Fruit fly (Drosophila melanogaster): ENCODE results near the gene CG34408.

Gene CG34408

DNA sequence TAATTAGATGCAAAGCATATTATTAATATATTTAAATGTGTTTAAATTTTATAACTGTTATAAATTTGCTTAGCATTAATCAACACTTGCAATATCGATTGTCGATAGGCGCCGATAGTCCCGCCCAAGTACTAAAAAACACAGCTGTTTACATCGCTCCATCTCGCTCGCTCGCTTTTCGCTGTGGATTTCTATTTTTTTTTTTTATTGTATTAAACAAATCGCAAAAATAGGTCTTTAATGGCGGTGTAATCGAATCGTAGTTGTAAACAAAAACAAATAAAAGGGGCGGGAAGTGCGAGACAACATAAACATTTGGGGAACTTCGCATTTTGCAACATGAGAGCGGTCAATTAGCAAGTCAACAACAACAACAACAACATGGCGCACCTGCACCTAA, at the start of gene CG34408:
TSS of gene CG34408 (plus strand) at position 156 of the 400 bp plus-strand sequence.
- no peak for TF ChIP-seq h (optimal IDR thresholded peaks at IDR 0.05)
- no peak for TF ChIP-seq insv (optimal IDR thresholded peaks at IDR 0.05)
- no peak for TF ChIP-seq Sin3A (optimal IDR thresholded peaks at IDR 0.05)
- TF ChIP-seq Myc (optimal IDR thresholded peaks at IDR 0.05): no peak
- TF ChIP-seq psq (optimal IDR thresholded peaks at IDR 0.05): no peak

DNA sequence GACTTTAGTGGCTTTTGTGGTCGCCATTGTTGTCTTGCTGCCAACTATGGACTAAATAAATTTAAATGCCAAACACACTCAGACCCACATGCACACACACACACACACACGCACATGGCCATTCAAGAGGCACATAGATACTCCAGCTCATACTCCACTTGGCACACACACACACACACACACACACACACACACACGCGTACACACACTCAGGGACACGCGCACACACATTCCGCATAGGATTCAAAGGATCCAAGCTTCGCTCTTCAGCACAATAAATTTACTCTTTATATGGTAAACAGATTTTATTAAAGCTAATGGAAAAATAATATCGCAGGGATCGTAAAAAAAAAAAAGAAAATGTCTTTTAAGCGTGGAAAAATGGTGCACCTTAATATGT, 37.0 kb upstream of the CG34408 start:
- TF ChIP-seq Sin3A (optimal IDR thresholded peaks at IDR 0.05) (no peak), psq (optimal IDR thresholded peaks at IDR 0.05) (no peak), Myc (optimal IDR thresholded peaks at IDR 0.05) (no peak), ttk (optimal IDR thresholded peaks at IDR 0.05) (no peak), h (optimal IDR thresholded peaks at IDR 0.05) (no peak), insv (optimal IDR thresholded peaks at IDR 0.05) (no peak)

DNA sequence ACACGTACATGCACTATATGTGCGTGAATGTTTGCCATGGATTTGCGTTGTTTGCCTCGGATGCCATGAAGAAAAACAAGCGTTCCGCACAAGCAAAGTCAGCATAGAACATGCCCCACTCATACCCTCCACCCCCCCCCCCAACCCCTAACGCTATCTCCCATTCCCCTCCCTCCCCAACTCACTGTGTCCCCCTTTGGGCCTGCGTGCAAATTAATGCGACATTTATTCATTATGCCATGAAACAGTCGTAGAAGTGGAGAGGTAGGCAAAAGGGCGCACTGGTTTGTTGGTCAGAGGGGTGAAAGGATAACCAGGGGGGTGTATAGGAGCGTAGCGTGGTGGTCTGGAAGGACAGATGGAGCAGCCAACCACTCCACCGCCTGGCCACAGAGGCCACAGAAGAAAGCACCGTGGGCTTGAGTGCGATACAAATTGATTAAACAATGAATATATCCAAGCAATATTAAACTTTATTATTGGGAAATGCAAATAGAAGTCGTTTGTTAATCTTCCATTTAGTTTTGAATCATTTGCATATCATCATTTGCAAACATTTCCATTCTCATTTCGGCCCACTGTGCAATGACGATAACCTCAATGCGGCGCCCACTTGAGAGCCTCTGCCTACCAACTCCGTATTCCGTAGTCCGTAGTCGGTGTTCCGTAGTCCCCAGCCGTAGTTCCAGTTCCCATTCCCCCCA, 35.4 kb upstream of the CG34408 start:
- TF ChIP-seq Myc (optimal IDR thresholded peaks at IDR 0.05): no peak
- TF ChIP-seq ttk (optimal IDR thresholded peaks at IDR 0.05): no peak
- TF ChIP-seq Sin3A (optimal IDR thresholded peaks at IDR 0.05): no peak
- TF ChIP-seq h (optimal IDR thresholded peaks at IDR 0.05): no peak
- no peak for TF ChIP-seq psq (optimal IDR thresholded peaks at IDR 0.05)
- TF ChIP-seq insv (optimal IDR thresholded peaks at IDR 0.05): no peak

DNA sequence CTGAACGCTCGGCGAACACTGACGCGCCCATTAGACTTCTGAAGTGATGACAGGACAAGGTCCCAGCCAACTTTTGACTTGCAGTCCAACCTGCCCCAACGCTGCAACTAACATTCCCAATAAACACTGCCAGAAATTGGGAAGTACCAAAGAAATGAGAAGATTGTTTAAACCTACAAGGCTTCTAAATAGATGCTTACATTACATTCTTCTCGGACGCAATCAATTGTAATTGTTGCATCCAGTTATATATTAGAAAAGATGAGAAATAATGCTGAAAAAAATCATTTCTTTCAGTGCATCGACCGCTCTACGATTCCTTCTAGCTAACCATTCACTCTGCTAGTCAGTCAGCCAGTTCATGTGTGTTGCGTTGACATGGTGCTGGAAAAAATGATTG, 17.3 kb upstream of the CG34408 start:
- TF ChIP-seq Sin3A (optimal IDR thresholded peaks at IDR 0.05) (no peak), Myc (optimal IDR thresholded peaks at IDR 0.05) (no peak), insv (optimal IDR thresholded peaks at IDR 0.05) (no peak), h (optimal IDR thresholded peaks at IDR 0.05) (no peak)

DNA sequence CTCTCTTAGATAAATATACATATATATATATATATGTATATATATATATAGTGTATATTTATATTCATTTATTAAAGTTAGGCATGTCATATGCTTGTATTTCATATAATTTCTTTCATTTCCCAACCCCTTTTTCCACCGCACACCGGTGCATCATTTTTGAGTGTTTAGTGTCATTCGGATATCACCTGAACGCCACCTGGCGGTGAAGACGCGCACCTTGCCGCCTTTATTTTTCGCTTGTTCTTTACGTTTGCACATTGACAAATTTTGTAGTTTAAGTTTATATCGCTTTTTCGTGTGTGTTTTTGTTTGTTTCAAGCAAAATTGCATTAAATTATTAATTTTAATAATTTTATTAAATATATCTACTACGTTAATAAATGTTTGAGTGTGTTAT, 13.8 kb upstream of the CG34408 start:
- TF ChIP-seq insv (optimal IDR thresholded peaks at IDR 0.05) (no peak), psq (optimal IDR thresholded peaks at IDR 0.05) (no peak), Myc (optimal IDR thresholded peaks at IDR 0.05) (no peak), h (optimal IDR thresholded peaks at IDR 0.05) (no peak), Sin3A (optimal IDR thresholded peaks at IDR 0.05) (no peak), ttk (optimal IDR thresholded peaks at IDR 0.05) (no peak)

DNA sequence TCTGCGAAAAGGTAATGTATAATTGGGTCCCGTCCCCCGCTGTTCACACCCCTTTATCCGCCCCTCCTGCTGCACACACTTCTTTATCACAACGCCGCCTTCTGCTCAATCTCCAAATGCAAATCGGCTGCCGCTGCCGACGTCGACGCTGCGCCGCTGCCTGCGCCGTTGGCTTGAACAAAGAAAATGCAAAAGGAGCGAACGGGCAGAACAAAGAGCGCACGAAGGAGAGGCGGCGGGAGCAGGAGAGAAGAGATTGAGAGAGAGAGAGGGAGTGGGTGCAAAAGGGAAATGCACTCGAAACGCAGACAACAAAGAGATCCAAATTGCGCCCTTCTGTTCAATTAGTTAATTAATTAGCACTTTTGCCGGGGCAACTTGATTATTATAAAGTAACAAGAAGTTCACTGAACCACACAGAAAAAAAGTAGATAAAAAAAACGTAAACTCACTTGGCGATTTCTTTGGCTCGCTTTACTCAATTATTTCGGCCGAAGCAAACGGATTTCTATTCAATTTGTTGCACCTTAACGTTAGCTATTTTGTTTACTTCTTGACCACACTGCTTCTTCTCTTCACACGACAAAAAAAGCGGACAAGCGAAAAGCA, 10.2 kb upstream of the CG34408 start:
- TF ChIP-seq Myc (optimal IDR thresholded peaks at IDR 0.05): no peak
- TF ChIP-seq h (optimal IDR thresholded peaks at IDR 0.05): no peak
- TF ChIP-seq ttk (optimal IDR thresholded peaks at IDR 0.05): no peak
- TF ChIP-seq psq (optimal IDR thresholded peaks at IDR 0.05): no peak
- TF ChIP-seq Sin3A (optimal IDR thresholded peaks at IDR 0.05): no peak

DNA sequence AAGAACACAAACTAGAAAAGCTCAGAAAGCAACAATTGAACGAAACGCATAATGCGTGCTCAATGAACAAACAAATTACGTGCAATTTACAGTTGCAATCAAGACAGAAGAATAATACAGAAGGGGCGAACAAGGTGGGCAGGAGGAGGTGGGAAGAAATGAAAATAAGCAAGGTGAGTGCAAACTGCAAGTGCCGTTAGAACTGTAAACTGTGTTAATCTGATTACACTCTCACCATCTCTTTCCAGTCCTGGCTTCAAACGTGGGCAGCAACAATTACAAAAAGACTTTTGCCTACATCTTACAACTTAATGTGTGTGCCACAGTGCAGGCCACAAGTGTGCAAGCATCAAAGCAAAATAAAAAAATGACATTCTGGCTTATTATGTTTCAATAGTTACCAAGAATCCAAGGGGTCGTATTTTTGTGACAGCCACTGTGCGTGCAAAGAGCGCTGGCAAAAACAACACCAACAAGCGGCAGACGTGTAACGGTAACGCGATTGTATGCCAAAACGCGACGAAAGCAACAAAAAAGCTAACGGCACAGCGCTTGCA, 9.5 kb upstream of the CG34408 start:
- TF ChIP-seq psq (optimal IDR thresholded peaks at IDR 0.05) (no peak), insv (optimal IDR thresholded peaks at IDR 0.05) (no peak), Myc (optimal IDR thresholded peaks at IDR 0.05) (no peak), Sin3A (optimal IDR thresholded peaks at IDR 0.05) (no peak), h (optimal IDR thresholded peaks at IDR 0.05) (no peak), ttk (optimal IDR thresholded peaks at IDR 0.05) (no peak)

DNA sequence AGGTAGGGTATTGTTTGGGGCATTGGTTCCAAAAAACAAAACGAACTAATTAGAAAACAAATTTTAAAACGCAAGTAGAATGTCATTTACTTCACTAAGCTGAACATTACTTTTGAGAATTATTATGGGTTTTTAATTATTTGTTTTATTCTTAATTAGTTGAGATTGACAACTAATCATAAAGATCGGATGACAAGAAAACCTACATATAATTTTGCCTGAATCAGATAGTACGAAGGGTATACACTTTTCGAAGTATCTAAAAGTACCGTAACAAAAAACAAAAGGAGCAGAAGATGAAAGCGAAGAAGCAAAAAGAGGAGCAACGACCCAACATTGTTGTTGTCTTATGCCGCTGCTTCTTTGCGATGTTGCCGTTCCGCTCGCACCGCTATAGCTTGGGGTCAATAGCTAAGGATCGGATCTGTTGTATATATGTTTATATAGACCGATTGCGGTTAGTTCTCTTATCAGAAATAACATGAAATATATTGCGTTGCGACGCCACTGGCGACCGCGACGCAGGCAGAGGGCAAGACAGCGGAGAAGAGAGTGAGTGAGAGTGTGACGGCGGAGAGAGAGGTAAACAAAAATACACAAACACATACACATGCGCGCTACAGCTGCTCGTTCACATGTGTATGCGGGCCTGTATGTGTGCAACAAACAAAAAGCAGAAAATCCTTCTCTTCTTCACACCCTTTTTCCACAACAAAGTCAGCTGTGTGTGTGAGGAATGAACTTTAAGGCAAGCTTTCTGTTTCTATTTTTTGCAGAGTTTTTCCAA, 8.6 kb upstream of the CG34408 start:
- TF ChIP-seq Myc (optimal IDR thresholded peaks at IDR 0.05): no peak
- TF ChIP-seq insv (optimal IDR thresholded peaks at IDR 0.05): no peak
- no peak for TF ChIP-seq psq (optimal IDR thresholded peaks at IDR 0.05)
- TF ChIP-seq Sin3A (optimal IDR thresholded peaks at IDR 0.05): no peak
- TF ChIP-seq h (optimal IDR thresholded peaks at IDR 0.05): no peak
- no peak for TF ChIP-seq ttk (optimal IDR thresholded peaks at IDR 0.05)

DNA sequence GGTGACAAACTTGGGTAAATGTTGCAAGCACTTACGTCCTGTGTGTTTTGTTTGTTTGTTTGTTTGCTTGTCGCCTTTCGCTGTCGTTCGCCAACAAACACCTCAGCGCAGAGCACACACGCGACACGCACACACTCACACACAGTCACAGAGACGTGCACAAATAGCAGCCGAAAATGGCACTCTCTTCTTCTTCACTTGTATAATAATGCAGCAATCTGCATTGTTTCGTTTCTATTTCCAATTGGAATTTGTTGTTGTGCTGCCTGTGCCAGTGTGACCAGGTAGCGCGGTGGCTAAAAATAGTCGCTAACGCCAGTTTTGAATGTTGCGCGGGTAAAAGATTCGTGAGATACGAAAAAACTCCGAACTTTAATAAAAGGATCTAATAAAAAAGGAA, 7.8 kb upstream of the CG34408 start, which contains the start of gene Ypel:
TSS of gene Ypel (minus strand) at position 257 of the 400 bp plus-strand sequence.
- TF ChIP-seq insv (optimal IDR thresholded peaks at IDR 0.05): no peak
- TF ChIP-seq Sin3A (optimal IDR thresholded peaks at IDR 0.05): no peak
- TF ChIP-seq psq (optimal IDR thresholded peaks at IDR 0.05): no peak
- no peak for TF ChIP-seq h (optimal IDR thresholded peaks at IDR 0.05)
- no peak for TF ChIP-seq ttk (optimal IDR thresholded peaks at IDR 0.05)
- TF ChIP-seq Myc (optimal IDR thresholded peaks at IDR 0.05): no peak

DNA sequence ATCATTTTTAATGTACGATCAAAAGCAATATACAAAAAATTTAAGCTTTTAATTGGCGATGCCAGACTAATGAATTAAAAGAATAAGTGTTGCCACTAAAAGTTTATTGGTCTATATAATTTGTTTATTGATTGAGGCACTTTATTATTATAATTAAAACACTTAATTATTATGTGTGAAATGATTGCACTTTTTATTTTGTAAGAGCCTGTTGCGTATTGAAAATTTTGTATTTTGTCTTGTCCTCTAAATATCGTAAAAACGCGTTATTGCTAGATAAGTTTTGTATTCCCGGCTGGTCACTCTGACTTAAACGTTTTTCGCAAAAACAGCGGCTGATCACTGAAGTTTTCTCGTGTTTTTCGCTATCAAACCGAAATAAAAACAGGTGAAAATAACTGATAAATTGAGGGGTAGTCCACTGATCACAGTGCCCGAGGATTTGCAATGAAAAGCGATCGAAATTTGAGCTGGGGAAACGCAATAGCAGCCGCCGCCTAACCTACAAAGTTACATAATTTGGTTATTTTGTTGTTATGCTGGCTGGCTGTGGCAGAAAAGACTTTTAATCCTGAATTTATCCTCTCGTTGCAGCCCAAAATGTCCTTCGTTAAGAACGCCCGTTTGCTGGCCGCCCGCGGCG, 7.1 kb upstream of the CG34408 start, which contains the start of gene ATPsyndelta:
TSS of gene ATPsyndelta (plus strand) at position 284 of the 643 bp plus-strand sequence.
- TF ChIP-seq ttk (optimal IDR thresholded peaks at IDR 0.05) (no peak), Sin3A (optimal IDR thresholded peaks at IDR 0.05) (no peak)

DNA sequence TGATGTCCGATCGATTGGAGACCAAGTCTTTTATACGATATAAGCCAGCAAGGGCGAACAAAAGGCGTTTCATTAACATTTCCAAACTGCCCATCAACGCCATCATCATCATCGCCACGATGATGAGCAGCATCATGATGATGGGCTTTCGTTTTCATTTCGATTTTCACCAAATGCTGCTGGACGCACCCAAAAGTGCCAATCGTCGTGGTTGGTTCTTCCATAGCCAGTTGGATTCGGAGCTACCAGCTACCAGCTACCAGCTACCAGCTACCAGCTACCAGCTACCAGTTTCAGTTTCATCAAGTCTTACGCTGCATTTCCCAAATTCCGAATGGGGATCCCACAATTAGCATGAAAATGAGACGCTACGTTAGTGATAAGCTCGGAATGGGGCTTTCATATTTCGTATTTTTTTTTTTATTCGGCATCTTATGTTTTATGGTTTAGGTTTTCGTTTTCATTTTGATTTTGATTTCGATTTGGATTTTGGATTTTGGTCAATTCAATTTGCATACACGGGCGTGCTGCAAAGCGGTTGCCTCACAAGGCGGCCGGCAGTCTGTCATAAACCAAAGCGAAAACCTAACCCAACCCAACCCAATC, 3.2 kb upstream of the CG34408 start, which contains the start of gene CG2962:
TSS of gene CG2962 (minus strand) at position 9 of the 606 bp plus-strand sequence.
- TF ChIP-seq h (optimal IDR thresholded peaks at IDR 0.05) (no peak), Myc (optimal IDR thresholded peaks at IDR 0.05) (no peak), insv (optimal IDR thresholded peaks at IDR 0.05) (no peak)
